Worm (Caenorhabditis elegans) whole organism, young adult: Measurements from ENCODE around the gene C46A5.6.

Source experiments
- B0035.1 ChIP-seq: sonication (generic microtip); optimal IDR thresholded peaks from 2 replicates; lab custom pipeline; 2016; ENCODE audit warnings: missing genetic modification characterization, mild to moderate bottlenecking, missing compliant biosample characterization, missing genotype, missing genetic modification reagents
- B0261.1 ChIP-seq: sonication (generic microtip); optimal IDR thresholded peaks from 2 replicates; lab custom pipeline; 2016; ENCODE audit warnings: mild to moderate bottlenecking, missing genetic modification characterization, moderate library complexity, missing compliant biosample characterization
- D2030.7 ChIP-seq: fragments of 200-800 bp; sonication (Bioruptor generic); IDR thresholded peaks from 2 replicates; pipeline ENCODE4 v1.3.6; 2022; ENCODE audit warnings: missing genetic modification reagents, missing genetic modification characterization, missing compliant biosample characterization
- F39B2.1 ChIP-seq: fragments of 200-800 bp; sonication (Bioruptor generic); IDR thresholded peaks from 2 replicates; pipeline ENCODE4 v1.3.6; 2022; ENCODE audit warnings: missing genetic modification reagents, missing genetic modification characterization, missing compliant biosample characterization
- F49E8.2 ChIP-seq: sonication (generic microtip); optimal IDR thresholded peaks from 3 replicates; lab custom pipeline; 2017; ENCODE audit warnings: missing genetic modification characterization, mild to moderate bottlenecking, missing compliant biosample characterization, antibody characterized with exemption, moderate library complexity; ENCODE audit not compliant: insufficient read depth
- F52B5.7 ChIP-seq: sonication (generic microtip); optimal IDR thresholded peaks from 2 replicates; lab custom pipeline; 2016; ENCODE audit warnings: mild to moderate bottlenecking, missing genetic modification characterization, missing compliant biosample characterization
- F57A8.1 ChIP-seq: fragments of 200-800 bp; sonication (Bioruptor generic); optimal IDR thresholded peaks from 2 replicates; lab custom pipeline; 2018; ENCODE audit warnings: mild to moderate bottlenecking, missing genetic modification characterization, moderate library complexity, missing compliant biosample characterization
- F57C9.4 ChIP-seq: sonication (generic microtip); optimal IDR thresholded peaks from 2 replicates; lab custom pipeline; 2017; ENCODE audit warnings: mild to moderate bottlenecking, missing genetic modification characterization, missing compliant biosample characterization
- Y53F4B.3 ChIP-seq: fragments of 200-800 bp; sonication (Bioruptor generic); IDR thresholded peaks from 2 replicates; pipeline ENCODE4 v1.3.6; 2022; ENCODE audit warnings: missing genetic modification reagents, missing genetic modification characterization, missing compliant biosample characterization
- Y56A3A.18 ChIP-seq: fragments of 200-800 bp; sonication (Bioruptor generic); IDR thresholded peaks from 2 replicates; pipeline ENCODE4 v1.3.6; 2022; ENCODE audit warnings: missing genetic modification reagents, missing genetic modification characterization, missing compliant biosample characterization
- Y95B8A.8 ChIP-seq: fragments of 200-800 bp; sonication (Bioruptor generic); IDR thresholded peaks from 2 replicates; pipeline ENCODE4 v1.3.6; 2022; ENCODE audit warnings: missing genetic modification reagents, missing genetic modification characterization, missing compliant biosample characterization
- akir-1 ChIP-seq: fragments of 200-800 bp; sonication (Bioruptor generic); optimal IDR thresholded peaks from 2 replicates; lab custom pipeline; 2018; ENCODE audit warnings: mild to moderate bottlenecking, missing genetic modification characterization, moderate library complexity, missing compliant biosample characterization
- ama-1 ChIP-seq, 3 experiments: fragments of 150-350 bp in 1 of 3; sonication (generic microtip) in 2 of 3; optimal IDR thresholded peaks; 2 replicates each; lab custom pipeline; 2014 to 2018; ENCODE audit warnings: missing biosample characterization in 2 of 3, missing genetic modification characterization in 2 of 3, missing genetic modification reagents in 2 of 3
- aptf-3 ChIP-seq: fragments of 200-800 bp; sonication (Bioruptor generic); IDR thresholded peaks from 2 replicates; pipeline ENCODE4 v1.3.6; 2022; ENCODE audit warnings: missing genetic modification characterization, missing compliant biosample characterization
- attf-3 ChIP-seq: fragments of 200-800 bp; sonication (Bioruptor generic); conservative IDR thresholded peaks from 2 replicates; pipeline ENCODE4 v1.3.6; 2022; ENCODE audit warnings: missing genetic modification reagents, missing genetic modification characterization, missing compliant biosample characterization
- bed-2 ChIP-seq: fragments of 200-800 bp; sonication (Bioruptor generic); IDR thresholded peaks from 2 replicates; pipeline ENCODE4 v1.3.6; 2022; ENCODE audit warnings: missing genetic modification reagents, missing genetic modification characterization, missing compliant biosample characterization
- ccch-3 ChIP-seq: fragments of 200-800 bp; sonication (Bioruptor generic); optimal IDR thresholded peaks from 2 replicates; lab custom pipeline; 2018; ENCODE audit warnings: mild to moderate bottlenecking, missing genetic modification characterization, missing compliant biosample characterization
- cebp-1 ChIP-seq, 2 experiments: fragments of 200-800 bp in 1 of 2; sonication (Bioruptor generic) in 1 of 2; sonication (generic microtip) in 1 of 2; IDR thresholded peaks in 1 of 2; optimal IDR thresholded peaks in 1 of 2; 2 replicates each; pipeline versions ENCODE4 v1.3.6 to Lab custom; 2017 to 2022; ENCODE audit warnings: missing compliant biosample characterization in 2 of 2, missing genetic modification characterization in 2 of 2, mild to moderate bottlenecking in 1 of 2, missing genetic modification reagents in 1 of 2, moderate library complexity in 1 of 2
- cebp-2 ChIP-seq: fragments of 200-800 bp; sonication (Bioruptor generic); IDR thresholded peaks from 2 replicates; pipeline ENCODE4 v1.3.6; 2022; ENCODE audit warnings: missing genetic modification characterization, missing compliant biosample characterization
- ceh-100 ChIP-seq: fragments of 200-800 bp; sonication (Bioruptor generic); IDR thresholded peaks from 2 replicates; pipeline ENCODE4 v1.3.6; 2022; ENCODE audit warnings: missing genetic modification reagents, missing genetic modification characterization, missing compliant biosample characterization
- ceh-27 ChIP-seq: fragments of 200-800 bp; sonication (Bioruptor generic); optimal IDR thresholded peaks from 2 replicates; lab custom pipeline; 2018; ENCODE audit warnings: mild to moderate bottlenecking, missing genetic modification characterization, moderate library complexity, missing compliant biosample characterization
- ceh-91 ChIP-seq: fragments of 200-800 bp; sonication (Bioruptor generic); IDR thresholded peaks from 2 replicates; pipeline ENCODE4 v1.3.6; 2022; ENCODE audit warnings: missing genetic modification reagents, missing genetic modification characterization, missing compliant biosample characterization
- dox-1 ChIP-seq: fragments of 200-800 bp; sonication (Bioruptor generic); IDR thresholded peaks from 2 replicates; pipeline ENCODE4 v1.3.6; 2022; ENCODE audit warnings: missing genetic modification reagents, missing genetic modification characterization, missing compliant biosample characterization
- efl-1 ChIP-seq: fragments of 150-350 bp; optimal IDR thresholded peaks from 2 replicates; lab custom pipeline; 2014; ENCODE audit warnings: missing biosample characterization, missing genetic modification reagents, missing genetic modification characterization
- hlh-12 ChIP-seq: sonication (generic microtip); optimal IDR thresholded peaks from 2 replicates; lab custom pipeline; 2016; ENCODE audit warnings: missing genetic modification characterization, missing compliant biosample characterization
- hmg-20 ChIP-seq: fragments of 200-800 bp; sonication (Bioruptor generic); IDR thresholded peaks from 2 replicates; pipeline ENCODE4 v1.3.6; 2022; ENCODE audit warnings: missing genetic modification reagents, missing genetic modification characterization, missing compliant biosample characterization
- hrde-1 ChIP-seq: sonication (generic microtip); optimal IDR thresholded peaks from 2 replicates; lab custom pipeline; 2016; ENCODE audit warnings: missing genetic modification characterization, mild to moderate bottlenecking, missing compliant biosample characterization, moderate library complexity, missing genotype, missing genetic modification reagents, borderline replicate concordance
- lin-54 ChIP-seq: fragments of 200-800 bp; sonication (Bioruptor generic); optimal IDR thresholded peaks from 2 replicates; lab custom pipeline; 2018; ENCODE audit warnings: mild to moderate bottlenecking, missing genetic modification characterization, missing compliant biosample characterization
- lsl-1 ChIP-seq: fragments of 200-800 bp; sonication (Bioruptor generic); optimal IDR thresholded peaks from 2 replicates; lab custom pipeline; 2018; ENCODE audit warnings: mild to moderate bottlenecking, missing genetic modification characterization, moderate library complexity, missing compliant biosample characterization
- lsy-27 ChIP-seq: sonication (generic microtip); optimal IDR thresholded peaks from 2 replicates; lab custom pipeline; 2017; ENCODE audit warnings: missing genetic modification characterization, mild to moderate bottlenecking, missing compliant biosample characterization, antibody characterized with exemption, missing genotype, borderline replicate concordance; ENCODE audit not compliant: insufficient read depth
- madf-10 ChIP-seq: sonication (generic microtip); optimal IDR thresholded peaks from 2 replicates; lab custom pipeline; 2016; ENCODE audit warnings: mild to moderate bottlenecking, missing genetic modification characterization, missing compliant biosample characterization
- mcd-1 ChIP-seq: fragments of 200-800 bp; sonication (Bioruptor generic); IDR thresholded peaks from 2 replicates; pipeline ENCODE4 v1.3.6; 2022; ENCODE audit warnings: missing genetic modification reagents, missing genetic modification characterization, missing compliant biosample characterization
- mel-28 ChIP-seq: sonication (generic microtip); optimal IDR thresholded peaks from 2 replicates; lab custom pipeline; 2016; ENCODE audit warnings: borderline replicate concordance, mild to moderate bottlenecking, missing genetic modification characterization, missing compliant biosample characterization
- mxl-1 ChIP-seq: sonication (generic microtip); optimal IDR thresholded peaks from 2 replicates; lab custom pipeline; 2016; ENCODE audit warnings: missing genetic modification characterization, missing compliant biosample characterization
- nfya-1 ChIP-seq: sonication (generic microtip); optimal IDR thresholded peaks from 2 replicates; lab custom pipeline; 2017; ENCODE audit warnings: antibody characterized with exemption, missing compliant biosample characterization, missing genetic modification characterization, borderline replicate concordance; ENCODE audit not compliant: insufficient read depth
- nfya-2 ChIP-seq: fragments of 200-800 bp; sonication (Bioruptor generic); IDR thresholded peaks from 2 replicates; pipeline ENCODE4 v1.3.6; 2022; ENCODE audit warnings: missing genetic modification reagents, missing genetic modification characterization, missing compliant biosample characterization
- nhr-179 ChIP-seq: sonication (generic microtip); optimal IDR thresholded peaks from 2 replicates; lab custom pipeline; 2016; ENCODE audit warnings: mild to moderate bottlenecking, missing genetic modification characterization, missing compliant biosample characterization
- nhr-80 ChIP-seq: sonication (generic microtip); optimal IDR thresholded peaks from 2 replicates; lab custom pipeline; 2016; ENCODE audit warnings: missing genetic modification characterization, missing compliant biosample characterization
- nhr-90 ChIP-seq: sonication (generic microtip); optimal IDR thresholded peaks from 2 replicates; lab custom pipeline; 2016; ENCODE audit warnings: missing genotype, mild to moderate bottlenecking, missing genetic modification characterization, missing compliant biosample characterization
- pbrm-1 ChIP-seq: fragments of 200-800 bp; sonication (Bioruptor generic); IDR thresholded peaks from 2 replicates; pipeline ENCODE4 v1.3.6; 2022; ENCODE audit warnings: missing genetic modification reagents, missing genetic modification characterization, missing compliant biosample characterization
- pha-4 ChIP-seq: fragments of 150-350 bp; sonication (generic microtip); optimal IDR thresholded peaks from 2 replicates; lab custom pipeline; 2014; ENCODE audit warnings: missing biosample characterization, missing genetic modification reagents, missing genetic modification characterization
- tbp1 ChIP-seq: fragments of 200-800 bp; sonication (Bioruptor generic); optimal IDR thresholded peaks from 2 replicates; lab custom pipeline; 2018; ENCODE audit warnings: mild to moderate bottlenecking, missing genetic modification characterization, missing compliant biosample characterization
- zfh-2 ChIP-seq: fragments of 200-800 bp; sonication (Bioruptor generic); conservative IDR thresholded peaks from 2 replicates; pipeline ENCODE4 v1.3.6; 2022; ENCODE audit warnings: missing genetic modification reagents, missing genetic modification characterization, missing compliant biosample characterization
- ztf-28 ChIP-seq: fragments of 200-800 bp; sonication (Bioruptor generic); IDR thresholded peaks from 2 replicates; pipeline ENCODE4 v1.3.6; 2022; ENCODE audit warnings: missing genetic modification reagents, missing genetic modification characterization, missing compliant biosample characterization
- ztf-3 ChIP-seq: fragments of 200-800 bp; sonication (Bioruptor generic); optimal IDR thresholded peaks from 2 replicates; lab custom pipeline; 2018; ENCODE audit warnings: mild to moderate bottlenecking, missing genetic modification characterization, missing compliant biosample characterization

C46A5.6 gene

DNA sequence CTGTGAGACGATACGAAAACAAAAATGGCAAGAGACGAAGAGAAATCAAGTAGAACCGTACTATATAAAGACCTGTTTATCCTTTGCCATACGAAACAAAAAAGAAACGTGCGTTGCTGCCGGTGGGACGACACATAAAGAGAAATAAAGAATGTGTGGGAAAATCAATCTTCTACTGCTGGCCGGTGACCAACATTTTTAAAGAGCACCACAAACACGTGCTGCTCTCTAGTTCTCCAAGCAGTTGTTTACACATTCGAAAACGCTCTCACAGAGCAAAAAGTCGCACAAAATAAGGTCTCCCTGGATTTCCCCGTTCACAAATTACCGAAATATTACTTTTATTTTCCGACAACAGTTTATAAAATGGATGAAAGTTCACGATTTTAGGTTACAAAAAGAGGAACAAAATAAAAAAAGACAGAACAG lies 25.9 kb upstream of the C46A5.6 start, which contains the start of gene imp-3 (continued):
- 0 out of 2 replicates have a peak, but pooled peaks have one; percentile 35 for TF ChIP-seq ztf-28
- no peak for TF ChIP-seq ccch-3 (GFP tag; lab: Kevin White, UChicago)
- TF ChIP-seq Y95B8A.8: peak; percentile 66; the same call in 1 of the 2 replicates
- TF ChIP-seq efl-1 (GFP tag; lab: Kevin White, UChicago): no peak
- TF ChIP-seq B0261.1 (tag; lab: Kevin White, UChicago): no peak
- no peak for TF ChIP-seq zfh-2 (GFP tag; lab: Robert Waterston, UW)

DNA sequence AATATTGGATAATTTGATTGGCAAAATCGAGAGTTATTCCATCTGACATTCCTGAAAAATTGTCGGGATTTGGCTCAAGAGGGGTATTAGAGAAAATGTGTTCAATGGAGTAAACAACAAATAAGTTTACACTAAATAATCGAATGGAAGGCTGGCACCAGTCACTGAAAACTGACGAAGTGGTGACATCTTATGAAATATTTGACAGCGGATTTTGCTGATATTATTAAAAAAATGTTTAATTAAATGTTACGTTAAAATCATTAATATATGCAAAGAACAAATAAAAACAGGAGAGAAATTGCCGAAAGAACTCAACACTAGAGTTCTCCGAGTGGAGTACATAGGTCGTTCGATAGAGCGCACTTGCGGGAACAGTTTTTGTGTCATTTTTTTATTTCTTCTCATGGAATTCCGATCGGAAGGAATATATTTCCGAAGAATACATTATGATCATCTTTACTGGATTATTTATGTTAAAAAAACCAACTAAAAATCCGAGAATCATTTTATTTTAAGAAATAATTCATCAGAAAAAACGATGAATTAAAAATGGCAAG lies 21.9 kb upstream of the C46A5.6 start, which contains the start of gene tag-322:
TSS of gene tag-322 (minus strand) at position 51 of the 560 bp plus-strand sequence.
- TF ChIP-seq tbp1 (GFP tag; lab: Kevin White, UChicago) (peak; percentile 16), Y56A3A.18 (no peak), akir-1 (GFP tag; lab: Kevin White, UChicago) (no peak), ztf-3 (no peak), B0261.1 (tag; lab: Kevin White, UChicago) (no peak), mcd-1 (GFP tag; lab: Robert Waterston, UW) (peak; percentile 93), nhr-80 (tag; lab: Kevin White, UChicago) (no peak), ztf-28 (no peak), aptf-3 (no peak), ceh-27 (GFP tag; lab: Kevin White, UChicago) (peak; percentile 1), attf-3 (no peak), cebp-2 (no peak), F39B2.1 (GFP tag; lab: Robert Waterston, UW) (no peak), pbrm-1 (0 out of 2 replicates have a peak, but pooled peaks have one; percentile 30), mel-28 (tag; lab: Kevin White, UChicago) (no peak), cebp-1 (GFP tag; IDR thresholded peaks at IDR 0.05; lab: Robert Waterston, UW) (no peak), cebp-1 (tag; optimal IDR thresholded peaks at IDR 0.05; lab: Kevin White, UChicago) (peak; percentile 41), nfya-1 (tag; lab: Kevin White, UChicago) (no peak), B0035.1 (tag; lab: Kevin White, UChicago) (no peak), hrde-1 (tag; lab: Kevin White, UChicago) (no peak), lsy-27 (no peak), lsl-1 (GFP tag; lab: Kevin White, UChicago) (peak; percentile 19), nhr-90 (no peak), pha-4 (tag; lab: Kevin White, UChicago) (no peak), lin-54 (GFP tag; lab: Kevin White, UChicago) (no peak), F57A8.1 (GFP tag; lab: Kevin White, UChicago) (no peak), dox-1 (GFP tag; lab: Robert Waterston, UW) (0 out of 2 replicates have a peak, but pooled peaks have one; percentile 26), nfya-2 (GFP tag; lab: Robert Waterston, UW) (no peak), F49E8.2 (tag; lab: Kevin White, UChicago) (peak; percentile 39), F57C9.4 (no peak), ceh-91 (GFP tag; lab: Robert Waterston, UW) (no peak), Y53F4B.3 (GFP tag; lab: Robert Waterston, UW) (no peak), nhr-179 (tag; lab: Kevin White, UChicago) (no peak), D2030.7 (GFP tag; lab: Robert Waterston, UW) (no peak), ceh-100 (GFP tag; lab: Robert Waterston, UW) (0 out of 2 replicates have a peak, but pooled peaks have one; percentile 24), hmg-20 (GFP tag; lab: Robert Waterston, UW) (no peak), F52B5.7 (tag; lab: Kevin White, UChicago) (no peak), hlh-12 (tag; lab: Kevin White, UChicago) (no peak), madf-10 (tag; lab: Kevin White, UChicago) (no peak), ama-1 (optimal IDR thresholded peaks at IDR 0.05; lab: Kevin White, UChicago) (no peak), ama-1 (GFP tag; optimal IDR thresholded peaks at IDR 0.05; lab: Kevin White, UChicago) (no peak), bed-2 (GFP tag; lab: Robert Waterston, UW) (no peak), mxl-1 (tag; lab: Kevin White, UChicago) (no peak)
